Fruit fly (Drosophila melanogaster) whole organism, embryonic: ENCODE results near the gene et.

Experiments
- ATbp ChIP-seq: fragments of 200-800 bp; sonication (Bioruptor generic); optimal IDR thresholded peaks from 2 replicates; lab custom pipeline; 2017; ENCODE audit warnings: missing biosample characterization, mild to moderate bottlenecking, missing genetic modification characterization, missing genetic modification reagents
- Atf6 ChIP-seq: fragments of 200-800 bp; sonication (Bioruptor generic); IDR thresholded peaks from 2 replicates; pipeline ENCODE4 v1.3.6; 2022; ENCODE audit warnings: missing biosample characterization, missing genetic modification characterization
- Bteb2 ChIP-seq: fragments of 200-800 bp; sonication (Bioruptor generic); optimal IDR thresholded peaks from 2 replicates; lab custom pipeline; 2016; ENCODE audit warnings: missing biosample characterization, missing genetic modification characterization
- CG14014 ChIP-seq: fragments of 200-800 bp; sonication (Bioruptor generic); IDR thresholded peaks from 2 replicates; pipeline ENCODE4 v1.3.6; 2022; ENCODE audit warnings: missing biosample characterization, missing genetic modification characterization
- CG15514 ChIP-seq: fragments of 200-800 bp; sonication (Bioruptor generic); optimal IDR thresholded peaks from 3 replicates; lab custom pipeline; 2017; ENCODE audit warnings: missing biosample characterization, missing genetic modification characterization, mild to moderate bottlenecking, moderate library complexity, missing genetic modification reagents
- CG15696 ChIP-seq: fragments of 200-800 bp; sonication (Bioruptor generic); optimal IDR thresholded peaks from 2 replicates; lab custom pipeline; 2019; ENCODE audit warnings: missing biosample characterization, mild to moderate bottlenecking, missing genetic modification characterization, moderate library complexity
- CG17186 ChIP-seq: fragments of 200-800 bp; sonication (Bioruptor generic); optimal IDR thresholded peaks from 3 replicates; lab custom pipeline; 2017; ENCODE audit warnings: missing biosample characterization, missing genetic modification reagents, missing genetic modification characterization
- CG17361 ChIP-seq: fragments of 200-800 bp; sonication (Bioruptor generic); IDR thresholded peaks from 3 replicates; pipeline ENCODE4 v1.3.6; 2022; ENCODE audit warnings: missing biosample characterization, missing genetic modification characterization
- CG17802 ChIP-seq: fragments of 200-800 bp; sonication (Bioruptor generic); optimal IDR thresholded peaks from 2 replicates; lab custom pipeline; 2018; ENCODE audit warnings: missing biosample characterization, mild to moderate bottlenecking, missing genetic modification characterization, moderate library complexity
- CG18262 ChIP-seq: fragments of 200-800 bp; optimal IDR thresholded peaks from 3 replicates; lab custom pipeline; 2019; ENCODE audit warnings: missing biosample characterization, mild to moderate bottlenecking, missing genetic modification characterization, moderate library complexity
- CG30020 ChIP-seq: fragments of 200-800 bp; optimal IDR thresholded peaks from 2 replicates; lab custom pipeline; 2019; ENCODE audit warnings: missing biosample characterization, mild to moderate bottlenecking, missing genetic modification characterization, moderate library complexity
- CG34224 ChIP-seq: fragments of 200-800 bp; sonication (Bioruptor generic); IDR thresholded peaks from 3 replicates; pipeline ENCODE4 v1.3.6; 2022; ENCODE audit warnings: missing biosample characterization, missing genetic modification characterization; ENCODE audit not compliant: partially characterized antibody
- CG4282 ChIP-seq: fragments of 200-800 bp; sonication (Bioruptor generic); optimal IDR thresholded peaks from 2 replicates; lab custom pipeline; 2016; ENCODE audit warnings: missing biosample characterization, missing genetic modification characterization
- CG7556 ChIP-seq: fragments of 200-800 bp; sonication (Bioruptor generic); optimal IDR thresholded peaks from 2 replicates; lab custom pipeline; 2017; ENCODE audit warnings: missing biosample characterization, mild to moderate bottlenecking, missing genetic modification characterization
- CG7839 ChIP-seq: fragments of 200-800 bp; sonication (Bioruptor generic); optimal IDR thresholded peaks from 3 replicates; lab custom pipeline; 2018; ENCODE audit warnings: missing biosample characterization, mild to moderate bottlenecking, missing genetic modification characterization, moderate library complexity
- CG8089 ChIP-seq: fragments of 200-800 bp; sonication (Bioruptor generic); optimal IDR thresholded peaks from 3 replicates; lab custom pipeline; 2016; ENCODE audit warnings: missing biosample characterization, missing genetic modification characterization
- CG8290 ChIP-seq, 3 experiments: fragments of 200-800 bp; sonication (Bioruptor generic); optimal IDR thresholded peaks; 2 replicates each; lab custom pipeline; 2016 to 2019; ENCODE audit warnings: missing biosample characterization in 3 of 3, missing genetic modification characterization in 3 of 3, mild to moderate bottlenecking in 2 of 3, moderate library complexity in 1 of 3
- Ets97D ChIP-seq: fragments of 200-800 bp; sonication (Bioruptor generic); optimal IDR thresholded peaks from 3 replicates; lab custom pipeline; 2016; ENCODE audit warnings: missing biosample characterization, missing genetic modification characterization
- HmgZ ChIP-seq: fragments of 200-800 bp; sonication (Bioruptor generic); optimal IDR thresholded peaks from 2 replicates; lab custom pipeline; 2018; ENCODE audit warnings: missing biosample characterization, mild to moderate bottlenecking, missing genetic modification characterization
- Hmr ChIP-seq: fragments of 200-800 bp; sonication (Bioruptor generic); optimal IDR thresholded peaks from 3 replicates; lab custom pipeline; 2017; ENCODE audit warnings: mild to moderate bottlenecking, missing biosample characterization, missing genetic modification reagents, missing genetic modification characterization
- Hr51 ChIP-seq, 2 experiments: fragments of 200-800 bp; sonication (Bioruptor generic); optimal IDR thresholded peaks; 2 replicates in 1 of 2; 3 replicates in 1 of 2; lab custom pipeline; 2016 to 2018; ENCODE audit warnings: missing biosample characterization in 2 of 2, missing genetic modification characterization in 2 of 2, mild to moderate bottlenecking in 1 of 2, moderate library complexity in 1 of 2
- Pdp1 ChIP-seq, 2 experiments: fragments of 200-800 bp; sonication (Bioruptor generic); optimal IDR thresholded peaks; 3 replicates each; lab custom pipeline; 2016; ENCODE audit warnings: missing biosample characterization in 2 of 2, missing genetic modification characterization in 2 of 2, mild to moderate bottlenecking in 1 of 2, moderate library complexity in 1 of 2
- Poxn ChIP-seq: fragments of 200-800 bp; sonication (Bioruptor generic); IDR thresholded peaks from 2 replicates; pipeline ENCODE4 v1.3.6; 2022; ENCODE audit warnings: missing biosample characterization, missing genetic modification characterization
- Scr ChIP-seq: fragments of 200-800 bp; sonication (Bioruptor generic); IDR thresholded peaks from 2 replicates; pipeline ENCODE4 v1.3.6; 2022; ENCODE audit warnings: missing biosample characterization, missing genetic modification characterization; ENCODE audit not compliant: partially characterized antibody
- bsh ChIP-seq, 2 experiments: fragments of 200-800 bp; sonication (Bioruptor generic); optimal IDR thresholded peaks; 2 replicates each; lab custom pipeline; 2017 to 2018; ENCODE audit warnings: mild to moderate bottlenecking in 2 of 2, missing biosample characterization in 2 of 2, missing genetic modification characterization in 2 of 2, moderate library complexity in 1 of 2
- chm ChIP-seq: fragments of 200-800 bp; sonication (Bioruptor generic); IDR thresholded peaks from 2 replicates; pipeline ENCODE4 v1.3.6; 2022; ENCODE audit warnings: missing biosample characterization, missing genetic modification characterization
- crp ChIP-seq, 2 experiments: fragments of 200-800 bp; sonication (Bioruptor generic); optimal IDR thresholded peaks; 2 replicates in 1 of 2; 3 replicates in 1 of 2; lab custom pipeline; 2017; ENCODE audit warnings: missing biosample characterization in 2 of 2, missing genetic modification characterization in 2 of 2, mild to moderate bottlenecking in 1 of 2, moderate library complexity in 1 of 2
- dmrt11E ChIP-seq: fragments of 200-800 bp; sonication (Bioruptor generic); optimal IDR thresholded peaks from 3 replicates; lab custom pipeline; 2018; ENCODE audit warnings: missing biosample characterization, mild to moderate bottlenecking, missing genetic modification characterization, moderate library complexity
- ewg ChIP-seq: fragments of 200-800 bp; sonication (Bioruptor generic); optimal IDR thresholded peaks from 3 replicates; lab custom pipeline; 2017; ENCODE audit warnings: mild to moderate bottlenecking, missing biosample characterization, missing genetic modification reagents, missing genetic modification characterization
- eyg ChIP-seq: fragments of 200-800 bp; sonication (Bioruptor generic); optimal IDR thresholded peaks from 3 replicates; lab custom pipeline; 2016; ENCODE audit warnings: missing biosample characterization, missing genetic modification characterization
- grn ChIP-seq: fragments of 200-800 bp; sonication (Bioruptor generic); optimal IDR thresholded peaks from 3 replicates; lab custom pipeline; 2017; ENCODE audit warnings: missing biosample characterization, missing genetic modification characterization
- insv ChIP-seq, 2 experiments: fragments of 200-800 bp; sonication (Bioruptor generic); optimal IDR thresholded peaks; 3 replicates each; lab custom pipeline; 2016 to 2018; ENCODE audit warnings: missing biosample characterization in 2 of 2, missing genetic modification characterization in 2 of 2
- kay ChIP-seq: fragments of 200-800 bp; sonication (Bioruptor generic); optimal IDR thresholded peaks from 2 replicates; lab custom pipeline; 2016; ENCODE audit warnings: missing biosample characterization, missing genetic modification characterization
- mld ChIP-seq: fragments of 200-800 bp; sonication (Bioruptor generic); IDR thresholded peaks from 3 replicates; pipeline ENCODE4 v1.3.6; 2022; ENCODE audit warnings: missing biosample characterization, missing genetic modification characterization; ENCODE audit not compliant: partially characterized antibody
- nerfin-1 ChIP-seq: fragments of 200-800 bp; sonication (Bioruptor generic); optimal IDR thresholded peaks from 3 replicates; lab custom pipeline; 2019; ENCODE audit warnings: missing biosample characterization, mild to moderate bottlenecking, missing genetic modification characterization, moderate library complexity
- psq ChIP-seq: fragments of 200-800 bp; sonication (Bioruptor generic); optimal IDR thresholded peaks from 2 replicates; lab custom pipeline; 2017; ENCODE audit warnings: missing biosample characterization, missing genetic modification characterization
- pum ChIP-seq: fragments of 200-800 bp; sonication (Bioruptor generic); optimal IDR thresholded peaks from 2 replicates; lab custom pipeline; 2016; ENCODE audit warnings: missing biosample characterization, missing genetic modification characterization
- row ChIP-seq: fragments of 200-800 bp; sonication (Bioruptor generic); IDR thresholded peaks from 3 replicates; pipeline ENCODE4 v1.3.6; 2022; ENCODE audit warnings: missing biosample characterization, missing genetic modification characterization
- seq ChIP-seq: fragments of 200-800 bp; sonication (Bioruptor generic); IDR thresholded peaks from 2 replicates; pipeline ENCODE4 v1.3.6; 2022; ENCODE audit warnings: missing biosample characterization, missing genetic modification characterization
- slp2 ChIP-seq: fragments of 200-800 bp; sonication (Bioruptor generic); optimal IDR thresholded peaks from 2 replicates; lab custom pipeline; 2016; ENCODE audit warnings: missing biosample characterization, missing genetic modification characterization
- tap ChIP-seq: fragments of 200-800 bp; optimal IDR thresholded peaks from 3 replicates; lab custom pipeline; 2019; ENCODE audit warnings: missing biosample characterization, mild to moderate bottlenecking, missing genetic modification characterization, moderate library complexity
- tin ChIP-seq: fragments of 200-800 bp; sonication (Bioruptor generic); optimal IDR thresholded peaks from 3 replicates; lab custom pipeline; 2016; ENCODE audit warnings: missing biosample characterization, missing genetic modification characterization
- toy ChIP-seq: fragments of 200-800 bp; sonication (Bioruptor generic); IDR thresholded peaks from 2 replicates; pipeline ENCODE4 v1.3.6; 2022; ENCODE audit warnings: missing biosample characterization, missing genetic modification characterization
- trem ChIP-seq: fragments of 200-800 bp; optimal IDR thresholded peaks from 3 replicates; lab custom pipeline; 2019; ENCODE audit warnings: missing biosample characterization, mild to moderate bottlenecking, missing genetic modification characterization, moderate library complexity
- vfl ChIP-seq: fragments of 200-800 bp; sonication (Bioruptor generic); optimal IDR thresholded peaks from 2 replicates; lab custom pipeline; 2016; ENCODE audit warnings: missing biosample characterization, missing genetic modification characterization
- zf30C ChIP-seq: fragments of 200-800 bp; sonication (Bioruptor generic); optimal IDR thresholded peaks from 3 replicates; lab custom pipeline; 2018; ENCODE audit warnings: missing biosample characterization, mild to moderate bottlenecking, missing genetic modification characterization
- zfh2 ChIP-seq: fragments of 200-800 bp; sonication (Bioruptor generic); optimal IDR thresholded peaks from 2 replicates; lab custom pipeline; 2016; ENCODE audit warnings: missing biosample characterization, missing genetic modification characterization

The et gene

DNA sequence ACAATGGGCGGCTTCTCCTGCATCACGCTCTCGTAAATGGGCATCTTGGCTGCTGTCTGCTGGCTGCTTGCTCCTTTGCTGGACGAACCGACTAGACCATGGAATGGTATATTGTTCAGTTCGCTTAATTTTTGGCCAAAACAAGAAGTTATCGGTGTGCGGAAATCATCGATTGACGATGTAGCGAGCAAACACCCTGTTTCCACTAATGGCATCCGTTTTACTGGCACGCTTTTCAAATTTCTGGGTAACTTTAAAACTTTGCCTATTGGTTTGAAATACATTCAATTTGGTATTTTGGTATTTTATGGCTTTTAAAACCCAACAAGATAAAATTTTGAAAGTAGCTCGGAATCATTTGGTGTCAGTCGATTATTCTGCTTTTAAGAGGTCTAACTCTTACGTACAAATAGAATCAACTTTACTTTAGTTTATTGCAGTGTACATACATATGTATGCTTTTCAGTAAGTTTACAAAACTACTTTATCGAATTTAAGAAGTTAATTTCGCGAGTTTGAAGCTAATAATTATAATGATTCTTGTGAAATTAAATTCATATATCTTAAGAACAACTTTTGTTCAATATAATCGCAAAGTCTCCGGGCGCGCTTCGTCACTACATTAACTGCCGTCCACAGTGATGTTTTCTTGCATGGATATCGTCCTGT, 29.7 kb downstream of the et start, which contains the start of gene Arp10 (continued):
- TF ChIP-seq CG7839 (tag; lab: Kevin White, UChicago) (no peak), Pdp1 (GFP tag; optimal IDR thresholded peaks at IDR 0.05; lab: Kevin White, UChicago) (peak; percentile 23 to 27), HmgZ (tag; lab: Kevin White, UChicago) (peak; percentile 50), kay (GFP tag; lab: Kevin White, UChicago) (no peak), CG30020 (tag; lab: Kevin White, UChicago) (peak; percentile 88), CG14014 (GFP tag; lab: Robert Waterston, UW) (0 out of 2 replicates have a peak, but pooled peaks have one; percentile 9), slp2 (GFP tag; lab: Kevin White, UChicago) (no peak), Hr51 (GFP tag; optimal IDR thresholded peaks at IDR 0.05; lab: Kevin White, UChicago) (no peak), CG18262 (tag; lab: Kevin White, UChicago) (peak; percentile 13), row (GFP tag; lab: Robert Waterston, UW) (peak; percentile 77), CG15514 (peak; percentile 60), CG8089 (GFP tag; lab: Kevin White, UChicago) (no peak), toy (GFP tag; lab: Robert Waterston, UW) (no peak), CG17186 (GFP tag; lab: Kevin White, UChicago) (peak; percentile 44), vfl (GFP tag; lab: Kevin White, UChicago) (no peak), CG15696 (tag; lab: Kevin White, UChicago) (peak; percentile 13), bsh (GFP tag; optimal IDR thresholded peaks at IDR 0.05; lab: Kevin White, UChicago) (peak in 1 of 2 experiments; percentile 2), CG17361 (GFP tag; lab: Robert Waterston, UW) (0 out of 3 replicates have a peak, but pooled peaks have one; percentile 35), Poxn (GFP tag; lab: Robert Waterston, UW) (no peak), mld (no peak), insv (GFP tag; optimal IDR thresholded peaks at IDR 0.05; lab: Kevin White, UChicago) (no peak), ewg (no peak), CG8290 (GFP tag; optimal IDR thresholded peaks at IDR 0.05; lab: Kevin White, UChicago) (peak; percentile 42), CG8290 (tag; optimal IDR thresholded peaks at IDR 0.05; lab: Kevin White, UChicago) (no peak), dmrt11E (peak; percentile 26), Ets97D (GFP tag; lab: Kevin White, UChicago) (peak; percentile 15), Hmr (GFP tag; lab: Kevin White, UChicago) (no peak)
- TF ChIP-seq, all 482 proteins: peak for 100

DNA sequence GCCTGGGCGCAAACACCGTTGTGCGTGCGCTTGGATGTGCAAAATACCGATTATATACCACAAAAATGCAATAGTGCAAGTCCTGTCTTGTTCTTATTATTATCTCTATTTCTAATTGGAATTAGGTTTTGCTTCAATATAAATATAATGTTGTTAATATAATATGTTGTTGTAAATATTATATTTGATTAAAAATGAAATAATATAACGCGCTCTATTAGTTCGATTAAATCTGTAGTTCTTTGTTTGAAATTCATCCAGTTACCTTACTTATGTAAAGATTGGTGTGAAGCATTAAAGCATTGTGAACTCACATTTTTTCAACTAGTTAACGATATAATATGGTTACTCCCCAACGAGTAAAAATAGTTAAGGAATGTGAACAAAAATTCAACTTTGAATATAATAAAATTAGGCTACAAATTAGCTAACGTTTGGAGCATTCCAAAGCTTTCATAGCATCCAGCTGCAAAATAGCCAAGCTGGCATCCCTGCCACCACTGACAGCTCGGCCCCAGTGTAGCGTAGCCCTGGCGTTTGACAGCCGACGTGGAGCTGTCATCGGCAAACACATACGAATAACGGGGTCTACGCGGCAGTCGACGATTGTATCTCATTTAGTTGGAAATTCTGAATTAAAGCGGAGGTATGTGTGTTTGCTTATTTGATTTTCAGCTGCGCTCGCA, 32.7 kb downstream of the et start, which contains the start of the genes CG12237 and Sec61gamma:
CG12237 (minus strand) TSS at position 51 of the 686 bp plus-strand sequence.
Sec61gamma (plus strand) TSS at position 509 of the 686 bp plus-strand sequence.
- TF ChIP-seq Atf6 (GFP tag; lab: Robert Waterston, UW): no peak
- no peak for TF ChIP-seq tin (GFP tag; lab: Kevin White, UChicago)
- TF ChIP-seq grn (GFP tag; lab: Kevin White, UChicago): no peak
- no peak for TF ChIP-seq ATbp
- TF ChIP-seq crp (GFP tag; optimal IDR thresholded peaks at IDR 0.05; lab: Kevin White, UChicago): peak in 1 of 2 experiments; percentile 36
- peak; percentile 10 for TF ChIP-seq nerfin-1 (tag; lab: Kevin White, UChicago)
- TF ChIP-seq CG4282 (GFP tag; lab: Kevin White, UChicago): no peak
- TF ChIP-seq CG34224: no peak
- TF ChIP-seq psq (GFP tag; lab: Kevin White, UChicago): no peak
- TF ChIP-seq eyg: no peak
- no peak for TF ChIP-seq tap (tag; lab: Kevin White, UChicago)
- TF ChIP-seq chm (GFP tag; lab: Robert Waterston, UW): peak; percentile 41; the same call in 1 of the 2 replicates
- TF ChIP-seq CG17802 (tag; lab: Kevin White, UChicago): peak; percentile 15
- TF ChIP-seq zfh2 (GFP tag; lab: Kevin White, UChicago): peak; percentile 37
- no peak for TF ChIP-seq zf30C (GFP tag; lab: Kevin White, UChicago)
- no peak for TF ChIP-seq seq (GFP tag; lab: Robert Waterston, UW)
- TF ChIP-seq CG7556 (GFP tag; lab: Kevin White, UChicago): no peak
- TF ChIP-seq Bteb2 (GFP tag; lab: Kevin White, UChicago): peak; percentile 13
- TF ChIP-seq pum: no peak
- TF ChIP-seq trem (tag; lab: Kevin White, UChicago): peak; percentile 30
- no peak for TF ChIP-seq Scr (GFP tag; lab: Robert Waterston, UW)
